Worm (Caenorhabditis elegans) whole organism, young adult: ENCODE results near the gene Y26G10.5.

Source experiments
- F49E8.2 ChIP-seq: sonication (generic microtip); optimal IDR thresholded peaks from 3 replicates; lab custom pipeline; 2017; ENCODE audit warnings: missing genetic modification characterization, mild to moderate bottlenecking, missing compliant biosample characterization, antibody characterized with exemption, moderate library complexity; ENCODE audit not compliant: insufficient read depth
- F52B5.7 ChIP-seq: sonication (generic microtip); optimal IDR thresholded peaks from 2 replicates; lab custom pipeline; 2016; ENCODE audit warnings: mild to moderate bottlenecking, missing genetic modification characterization, missing compliant biosample characterization
- Y53G8AR.9 ChIP-seq: fragments of 200-800 bp; sonication (Bioruptor generic); conservative IDR thresholded peaks from 2 replicates; pipeline ENCODE4 v1.3.6; 2022; ENCODE audit warnings: missing genetic modification reagents, missing genetic modification characterization, missing compliant biosample characterization
- attf-6 ChIP-seq: fragments of 200-800 bp; sonication (Bioruptor generic); IDR thresholded peaks from 2 replicates; pipeline ENCODE4 v1.3.6; 2022; ENCODE audit warnings: missing genetic modification reagents, missing genetic modification characterization, missing compliant biosample characterization
- dpl-1 ChIP-seq: fragments of 150-350 bp; optimal IDR thresholded peaks from 2 replicates; lab custom pipeline; 2014; ENCODE audit warnings: missing biosample characterization, missing genetic modification reagents, missing genetic modification characterization
- nhr-27 ChIP-seq: fragments of 200-800 bp; sonication (Bioruptor generic); optimal IDR thresholded peaks from 2 replicates; lab custom pipeline; 2018; ENCODE audit warnings: mild to moderate bottlenecking, missing genetic modification characterization, moderate library complexity, missing compliant biosample characterization
- rec-8 ChIP-seq, 2 experiments: sonication (generic microtip); optimal IDR thresholded peaks; 2 replicates each; lab custom pipeline; 2016; ENCODE audit warnings: mild to moderate bottlenecking in 2 of 2, missing genetic modification characterization in 2 of 2, missing genetic modification reagents in 2 of 2, missing genotype in 2 of 2, missing biosample characterization in 1 of 2, missing compliant biosample characterization in 1 of 2, moderate library complexity in 1 of 2
- unc-62 ChIP-seq: fragments of 150-350 bp; optimal IDR thresholded peaks from 2 replicates; lab custom pipeline; 2014; ENCODE audit warnings: missing biosample characterization, missing genetic modification reagents, missing genetic modification characterization

DNA sequence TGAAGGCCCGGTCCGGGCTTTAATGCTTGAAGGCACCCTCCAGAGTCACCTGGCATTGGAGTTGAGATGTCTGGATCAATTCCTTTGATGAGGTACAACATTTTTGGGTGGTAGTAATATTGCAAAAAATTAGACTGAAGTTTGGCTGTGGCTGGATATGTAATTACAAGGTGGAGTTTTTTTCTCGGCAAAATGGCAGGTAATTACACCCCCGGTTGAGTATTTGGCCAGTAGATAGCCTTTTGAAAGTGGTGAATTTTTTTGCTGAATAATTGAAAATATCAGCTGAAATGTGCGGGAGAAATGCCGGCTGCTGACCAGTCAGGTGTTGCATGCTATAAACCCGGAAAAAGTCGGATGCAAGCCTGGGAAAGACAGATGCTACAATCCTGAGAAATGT, 1.5 kb downstream of the Y26G10.5 start, which contains the start of gene Y26G10.4:
- TF ChIP-seq nhr-27 (tag; lab: Kevin White, UChicago) (no peak), F49E8.2 (tag; lab: Kevin White, UChicago) (no peak), unc-62 (GFP tag; lab: Kevin White, UChicago) (no peak), rec-8 (tag; optimal IDR thresholded peaks at IDR 0.05; lab: Kevin White, UChicago) (no peak), dpl-1 (no peak), F52B5.7 (tag; lab: Kevin White, UChicago) (no peak), attf-6 (no peak), Y53G8AR.9 (GFP tag; lab: Robert Waterston, UW) (no peak)
